Fruit fly (Drosophila melanogaster) whole organism, prepupa: Measurements from ENCODE around the gene Roc1a.
A peak's percentile ranks its signal among the peaks of the same experiment; 100 is the strongest.

Source experiments
- Blimp-1 ChIP-seq: fragments of 200-800 bp; sonication (Bioruptor generic); optimal IDR thresholded peaks from 3 replicates; lab custom pipeline; 2017; ENCODE audit warnings: missing biosample characterization, missing genetic modification characterization, mild to moderate bottlenecking, moderate library complexity, missing genetic modification reagents
- CG10669 ChIP-seq: fragments of 200-800 bp; sonication (Bioruptor generic); optimal IDR thresholded peaks from 3 replicates; lab custom pipeline; 2018; ENCODE audit warnings: missing biosample characterization, mild to moderate bottlenecking, missing genetic modification characterization, moderate library complexity
- CG1621 ChIP-seq: fragments of 200-800 bp; sonication (Bioruptor generic); optimal IDR thresholded peaks from 3 replicates; lab custom pipeline; 2018; ENCODE audit warnings: missing biosample characterization, mild to moderate bottlenecking, missing genetic modification characterization
- CG31627 ChIP-seq: fragments of 200-800 bp; sonication (Bioruptor generic); optimal IDR thresholded peaks from 3 replicates; lab custom pipeline; 2016; ENCODE audit warnings: missing biosample characterization, missing genetic modification characterization
- CG32006 ChIP-seq: fragments of 200-800 bp; sonication (Bioruptor generic); optimal IDR thresholded peaks from 3 replicates; lab custom pipeline; 2017; ENCODE audit warnings: missing biosample characterization, mild to moderate bottlenecking, missing genetic modification characterization
- CG34406 ChIP-seq: fragments of 200-800 bp; sonication (Bioruptor generic); optimal IDR thresholded peaks from 3 replicates; lab custom pipeline; 2016; ENCODE audit warnings: missing biosample characterization, missing genetic modification characterization
- CG4318 ChIP-seq: fragments of 200-800 bp; sonication (Bioruptor generic); optimal IDR thresholded peaks from 3 replicates; lab custom pipeline; 2017; ENCODE audit warnings: missing biosample characterization, mild to moderate bottlenecking, missing genetic modification characterization
- CG6276 ChIP-seq: fragments of 200-800 bp; sonication (Bioruptor generic); optimal IDR thresholded peaks from 2 replicates; lab custom pipeline; 2017; ENCODE audit warnings: missing biosample characterization, mild to moderate bottlenecking, missing genetic modification characterization
- CG6792 ChIP-seq: fragments of 200-800 bp; sonication (Bioruptor generic); optimal IDR thresholded peaks from 3 replicates; lab custom pipeline; 2016; ENCODE audit warnings: missing biosample characterization, missing genetic modification characterization
- CG6808 ChIP-seq: fragments of 200-800 bp; sonication (Bioruptor generic); optimal IDR thresholded peaks from 3 replicates; lab custom pipeline; 2017; ENCODE audit warnings: missing biosample characterization, missing genetic modification characterization, mild to moderate bottlenecking, moderate library complexity, missing genetic modification reagents
- CG6854 ChIP-seq: fragments of 200-800 bp; sonication (Bioruptor generic); optimal IDR thresholded peaks from 2 replicates; lab custom pipeline; 2017; ENCODE audit warnings: missing biosample characterization, mild to moderate bottlenecking, missing genetic modification characterization
- CG8119 ChIP-seq: fragments of 200-800 bp; sonication (Bioruptor generic); IDR thresholded peaks from 3 replicates; pipeline ENCODE4 v1.3.6; 2022; ENCODE audit warnings: missing biosample characterization, missing genetic modification characterization
- CG8319 ChIP-seq: fragments of 200-800 bp; sonication (Bioruptor generic); optimal IDR thresholded peaks from 3 replicates; lab custom pipeline; 2016; ENCODE audit warnings: missing biosample characterization, missing genetic modification characterization
- CG9139 ChIP-seq: fragments of 200-800 bp; sonication (Bioruptor generic); optimal IDR thresholded peaks from 3 replicates; lab custom pipeline; 2017; ENCODE audit warnings: missing biosample characterization, mild to moderate bottlenecking, missing genetic modification characterization
- Eip78C ChIP-seq: fragments of 200-800 bp; sonication (Bioruptor generic); peaks from one replicate; lab custom pipeline; 2016; ENCODE audit warnings: missing biosample characterization, missing genetic modification characterization
- Eip93F ChIP-seq: fragments of 200-800 bp; sonication (Bioruptor generic); optimal IDR thresholded peaks from 2 replicates; lab custom pipeline; 2016; ENCODE audit warnings: missing biosample characterization, mild to moderate bottlenecking, missing genetic modification characterization
- Gug ChIP-seq: fragments of 200-800 bp; sonication (Bioruptor generic); IDR thresholded peaks from 2 replicates; pipeline ENCODE4 v1.3.6; 2022; ENCODE audit warnings: missing biosample characterization, missing genetic modification characterization
- Hr38 ChIP-seq: sonication (Bioruptor generic); optimal IDR thresholded peaks from 2 replicates; lab custom pipeline; 2016; ENCODE audit warnings: missing biosample characterization, missing genetic modification characterization
- Lpt ChIP-seq: fragments of 200-800 bp; sonication (Bioruptor generic); optimal IDR thresholded peaks from 3 replicates; lab custom pipeline; 2016; ENCODE audit warnings: missing biosample characterization, missing genetic modification characterization
- OdsH ChIP-seq: fragments of 200-800 bp; sonication (Bioruptor generic); optimal IDR thresholded peaks from 3 replicates; lab custom pipeline; 2016; ENCODE audit warnings: missing biosample characterization, missing genetic modification characterization
- Smox ChIP-seq: fragments of 200-800 bp; sonication (Bioruptor generic); optimal IDR thresholded peaks from 3 replicates; lab custom pipeline; 2016; ENCODE audit warnings: missing biosample characterization, missing genetic modification characterization
- Sox102F ChIP-seq: fragments of 200-800 bp; sonication (Bioruptor generic); optimal IDR thresholded peaks from 2 replicates; lab custom pipeline; 2016; ENCODE audit warnings: missing biosample characterization, mild to moderate bottlenecking, missing genetic modification characterization
- Sox14 ChIP-seq: fragments of 200-800 bp; sonication (Bioruptor generic); optimal IDR thresholded peaks from 3 replicates; lab custom pipeline; 2016; ENCODE audit warnings: missing biosample characterization, missing genetic modification characterization
- Sox15 ChIP-seq: fragments of 200-800 bp; sonication (Bioruptor generic); optimal IDR thresholded peaks from 3 replicates; lab custom pipeline; 2016; ENCODE audit warnings: missing biosample characterization, missing genetic modification characterization
- achi ChIP-seq: fragments of 200-800 bp; sonication (Bioruptor generic); optimal IDR thresholded peaks from 3 replicates; lab custom pipeline; 2016; ENCODE audit warnings: missing biosample characterization, missing genetic modification characterization
- acj6 ChIP-seq: fragments of 200-800 bp; sonication (Bioruptor generic); optimal IDR thresholded peaks from 3 replicates; lab custom pipeline; 2016; ENCODE audit warnings: missing biosample characterization, missing genetic modification characterization
- cyc ChIP-seq: fragments of 200-800 bp; sonication (Bioruptor generic); optimal IDR thresholded peaks from 3 replicates; lab custom pipeline; 2016; ENCODE audit warnings: missing biosample characterization, missing genetic modification characterization
- dac ChIP-seq: fragments of 200-800 bp; sonication (Bioruptor generic); optimal IDR thresholded peaks from 2 replicates; lab custom pipeline; 2017; ENCODE audit warnings: missing biosample characterization, mild to moderate bottlenecking, missing genetic modification characterization
- dsx ChIP-seq: fragments of 200-800 bp; optimal IDR thresholded peaks from 3 replicates; lab custom pipeline; 2019; ENCODE audit warnings: missing biosample characterization, mild to moderate bottlenecking, missing genetic modification characterization, moderate library complexity; ENCODE audit not compliant: poor library complexity, severe bottlenecking
- eg ChIP-seq: fragments of 200-800 bp; sonication (Bioruptor generic); IDR thresholded peaks from 3 replicates; pipeline ENCODE4 v1.3.6; 2022; ENCODE audit warnings: missing biosample characterization, missing genetic modification characterization
- esn ChIP-seq: fragments of 200-800 bp; sonication (Bioruptor generic); optimal IDR thresholded peaks from 2 replicates; lab custom pipeline; 2016; ENCODE audit warnings: missing biosample characterization, mild to moderate bottlenecking, missing genetic modification characterization, moderate library complexity
- fd59A ChIP-seq: fragments of 200-800 bp; sonication (Bioruptor generic); optimal IDR thresholded peaks from 2 replicates; lab custom pipeline; 2017; ENCODE audit warnings: missing biosample characterization, mild to moderate bottlenecking, missing genetic modification characterization, missing genetic modification reagents
- fkh ChIP-seq: fragments of 200-800 bp; sonication (Bioruptor generic); optimal IDR thresholded peaks from 3 replicates; lab custom pipeline; 2017; ENCODE audit warnings: missing biosample characterization, mild to moderate bottlenecking, missing genetic modification characterization, moderate library complexity
- lz ChIP-seq: fragments of 200-800 bp; sonication (Bioruptor generic); optimal IDR thresholded peaks from 3 replicates; lab custom pipeline; 2016; ENCODE audit warnings: missing biosample characterization, missing genetic modification characterization
- net ChIP-seq: fragments of 200-800 bp; sonication (Bioruptor generic); optimal IDR thresholded peaks from 3 replicates; lab custom pipeline; 2016; ENCODE audit warnings: missing biosample characterization, missing genetic modification characterization
- pdm3 ChIP-seq: fragments of 200-800 bp; sonication (Bioruptor generic); optimal IDR thresholded peaks from 3 replicates; lab custom pipeline; 2016; ENCODE audit warnings: missing biosample characterization, missing genetic modification characterization
- salr ChIP-seq, 2 experiments: fragments of 200-800 bp; sonication (Bioruptor generic); optimal IDR thresholded peaks; 3 replicates each; lab custom pipeline; 2016 to 2018; ENCODE audit warnings: missing biosample characterization in 2 of 2, missing genetic modification characterization in 2 of 2, mild to moderate bottlenecking in 1 of 2
- ss ChIP-seq, 2 experiments: fragments of 200-800 bp; sonication (Bioruptor generic); optimal IDR thresholded peaks; 2 replicates in 1 of 2; 3 replicates in 1 of 2; lab custom pipeline; 2017 to 2018; ENCODE audit warnings: mild to moderate bottlenecking in 2 of 2, missing biosample characterization in 2 of 2, missing genetic modification characterization in 2 of 2, moderate library complexity in 1 of 2
- svp ChIP-seq: fragments of 200-800 bp; sonication (Bioruptor generic); peaks from one replicate; lab custom pipeline; 2016; ENCODE audit warnings: missing biosample characterization, missing genetic modification characterization
- topi ChIP-seq: fragments of 200-800 bp; sonication (Bioruptor generic); optimal IDR thresholded peaks from 3 replicates; lab custom pipeline; 2016; ENCODE audit warnings: missing biosample characterization, missing genetic modification characterization
- vri ChIP-seq: fragments of 200-800 bp; sonication (Bioruptor generic); optimal IDR thresholded peaks from 3 replicates; lab custom pipeline; 2016; ENCODE audit warnings: missing biosample characterization, mild to moderate bottlenecking, missing genetic modification characterization

The Roc1a gene

dm6 chrX:621132-621555, 26.0 kb upstream of the Roc1a start, which contains the start of the genes CG13365 and Vsp37A (continued):
- TF ChIP-seq fkh (GFP tag; lab: Kevin White, UChicago) (peak; percentile 96), Sox14 (GFP tag; lab: Kevin White, UChicago) (peak; percentile 66), CG34406 (no peak), Sox102F (GFP tag; lab: Kevin White, UChicago) (no peak), CG10669 (GFP tag; lab: Kevin White, UChicago) (no peak), CG6808 (GFP tag; lab: Kevin White, UChicago) (peak; percentile 64), CG8119 (no peak), dac (no peak), CG4318 (GFP tag; lab: Kevin White, UChicago) (no peak), CG6854 (no peak), Sox15 (GFP tag; lab: Kevin White, UChicago) (peak; percentile 8), CG8319 (GFP tag; lab: Kevin White, UChicago) (peak; percentile 4), CG1621 (tag; lab: Kevin White, UChicago) (no peak), Smox (GFP tag; lab: Kevin White, UChicago) (no peak), net (GFP tag; lab: Kevin White, UChicago) (no peak), esn (GFP tag; lab: Kevin White, UChicago) (peak; percentile 48), Gug (no peak), salr (GFP tag; optimal IDR thresholded peaks at IDR 0.05; lab: Kevin White, UChicago) (no peak), lz (GFP tag; lab: Kevin White, UChicago) (peak; percentile 35), eg (GFP tag; lab: Robert Waterston, UW) (no peak), OdsH (GFP tag; lab: Kevin White, UChicago) (peak; percentile 44), Blimp-1 (no peak), cyc (GFP tag; lab: Kevin White, UChicago) (peak; percentile 22), Eip93F (no peak), pdm3 (GFP tag; lab: Kevin White, UChicago) (no peak), topi (peak; percentile 5), CG9139 (GFP tag; lab: Kevin White, UChicago) (no peak), CG6276 (GFP tag; lab: Kevin White, UChicago) (no peak), CG31627 (GFP tag; lab: Kevin White, UChicago) (peak; percentile 24), dsx (peak; percentile 14), ss (GFP tag; optimal IDR thresholded peaks at IDR 0.05; lab: Kevin White, UChicago) (no peak), CG6792 (GFP tag; lab: Kevin White, UChicago) (no peak), CG32006 (GFP tag; lab: Kevin White, UChicago) (no peak), fd59A (GFP tag; lab: Kevin White, UChicago) (no peak), svp (peak; percentile 77)
- TF ChIP-seq, all 60 proteins: peak for 21

- no peak for TF ChIP-seq CG6854
- TF ChIP-seq CG10669 (GFP tag; lab: Kevin White, UChicago) = no peak
- TF ChIP-seq vri (GFP tag; lab: Kevin White, UChicago) = no peak
- no peak for TF ChIP-seq Hr38
- no peak for TF ChIP-seq Lpt (GFP tag; lab: Kevin White, UChicago)
- TF ChIP-seq CG9139 (GFP tag; lab: Kevin White, UChicago) = no peak
- no peak for TF ChIP-seq Eip78C (GFP tag; lab: Kevin White, UChicago)
- no peak for TF ChIP-seq CG6276 (GFP tag; lab: Kevin White, UChicago)
- no peak for TF ChIP-seq achi (GFP tag; lab: Kevin White, UChicago)
- TF ChIP-seq Sox14 (GFP tag; lab: Kevin White, UChicago) = no peak
- TF ChIP-seq acj6 (GFP tag; lab: Kevin White, UChicago) = no peak
- TF ChIP-seq, all 60 proteins: peak for 0
These were observed 23.7 kb upstream of the Roc1a start, which contains the start of gene CG13369 for dm6 chrX:623357-623756. Gene CG13369 (plus strand): TSS chrX:623468.
